Worm (Caenorhabditis elegans) whole organism, late embryonic: Measurements from ENCODE around the gene bath-13.

ENCODE experiments used
- K02D7.2 ChIP-seq: sonication (generic microtip); optimal IDR thresholded peaks from 2 replicates; lab custom pipeline; 2017; ENCODE audit warnings: mild to moderate bottlenecking, missing genetic modification characterization, missing compliant biosample characterization
- ama-1 ChIP-seq: fragments of 150-350 bp; optimal IDR thresholded peaks from 2 replicates; lab custom pipeline; 2014
- ceh-19 ChIP-seq: fragments of 200-800 bp; sonication (Bioruptor generic); optimal IDR thresholded peaks from 2 replicates; lab custom pipeline; 2018; ENCODE audit warnings: mild to moderate bottlenecking, missing genetic modification characterization, missing compliant biosample characterization
- ceh-31 ChIP-seq: sonication (generic microtip); optimal IDR thresholded peaks from 2 replicates; lab custom pipeline; 2016; ENCODE audit warnings: missing genetic modification characterization, missing compliant biosample characterization
- ceh-6 ChIP-seq: fragments of 200-800 bp; sonication (Bioruptor generic); optimal IDR thresholded peaks from 2 replicates; lab custom pipeline; 2018; ENCODE audit warnings: mild to moderate bottlenecking, missing genetic modification characterization, missing compliant biosample characterization
- che-1 ChIP-seq: sonication (generic microtip); optimal IDR thresholded peaks from 2 replicates; lab custom pipeline; 2016; ENCODE audit warnings: mild to moderate bottlenecking, missing genetic modification characterization, missing compliant biosample characterization
- ets-4 ChIP-seq: sonication (generic microtip); optimal IDR thresholded peaks from 2 replicates; lab custom pipeline; 2016; ENCODE audit warnings: missing genetic modification characterization, missing compliant biosample characterization
- fax-1 ChIP-seq: sonication (generic microtip); optimal IDR thresholded peaks from 2 replicates; lab custom pipeline; 2016; ENCODE audit warnings: missing genotype, missing genetic modification characterization, missing compliant biosample characterization
- nhr-11 ChIP-seq: fragments of 150-350 bp; optimal IDR thresholded peaks from 2 replicates; lab custom pipeline; 2014; ENCODE audit warnings: missing biosample characterization, missing genetic modification characterization
- pag-3 ChIP-seq: sonication (generic microtip); optimal IDR thresholded peaks from 2 replicates; lab custom pipeline; 2016; ENCODE audit warnings: missing compliant biosample characterization, missing genetic modification characterization, borderline replicate concordance
- pha-4 ChIP-seq: fragments of 150-350 bp; optimal IDR thresholded peaks from 2 replicates; lab custom pipeline; 2018; ENCODE audit warnings: missing biosample characterization, missing genetic modification reagents, missing genetic modification characterization
- pqm-1 ChIP-seq: sonication (generic microtip); optimal IDR thresholded peaks from 2 replicates; lab custom pipeline; 2016; ENCODE audit warnings: missing genetic modification characterization, missing compliant biosample characterization
- tbx-2 ChIP-seq: sonication (generic microtip); optimal IDR thresholded peaks from 2 replicates; lab custom pipeline; 2016; ENCODE audit warnings: missing genetic modification characterization, missing compliant biosample characterization

DNA sequence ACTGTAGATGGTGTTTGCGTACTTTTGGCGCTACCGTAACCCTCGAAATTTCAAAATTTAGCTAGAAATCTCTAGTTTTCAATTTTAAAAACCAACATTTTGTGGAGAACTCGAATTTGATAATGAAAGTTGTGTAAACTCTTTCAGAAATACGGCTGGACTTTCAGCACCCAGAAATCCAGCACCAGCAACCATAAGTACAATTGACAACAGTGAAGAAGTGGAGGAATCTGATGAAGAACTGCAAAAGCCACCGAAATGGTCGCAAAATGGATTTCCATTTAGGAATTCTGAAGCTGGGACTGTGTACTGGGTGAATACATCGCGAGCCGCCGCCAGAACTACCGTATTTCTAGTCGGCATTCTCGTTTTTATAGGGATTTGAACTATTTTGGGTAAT is 38.4 kb downstream of the bath-13 start, which contains the start of gene F53G2.13:
- no peak for TF ChIP-seq tbx-2 (tag; lab: Kevin White, UChicago)
- TF ChIP-seq nhr-11 (tag; lab: Kevin White, UChicago), result no peak
- TF ChIP-seq pag-3, result no peak
- no peak for TF ChIP-seq pqm-1
- TF ChIP-seq pha-4, result no peak
- no peak for TF ChIP-seq ceh-6 (GFP tag; lab: Kevin White, UChicago)
- no peak for TF ChIP-seq fax-1 (tag; lab: Kevin White, UChicago)
- no peak for TF ChIP-seq che-1 (tag; lab: Kevin White, UChicago)
- no peak for TF ChIP-seq ceh-19 (GFP tag; lab: Kevin White, UChicago)
- no peak for TF ChIP-seq ceh-31 (tag; lab: Kevin White, UChicago)
- TF ChIP-seq K02D7.2 (tag; lab: Kevin White, UChicago), result no peak
- TF ChIP-seq ets-4, result no peak
- no peak for TF ChIP-seq ama-1 (lab: Kevin White, UChicago)
